Fruit fly (Drosophila melanogaster) whole organism, embryonic: ENCODE results near the gene CG14229.

ENCODE experiments used
- Adf1 ChIP-seq: fragments of 200-800 bp; sonication (Bioruptor generic); IDR thresholded peaks from 2 replicates; pipeline ENCODE4 v1.3.6; 2022; ENCODE audit warnings: missing biosample characterization, missing genetic modification characterization
- Atf6 ChIP-seq: fragments of 200-800 bp; sonication (Bioruptor generic); IDR thresholded peaks from 2 replicates; pipeline ENCODE4 v1.3.6; 2022; ENCODE audit warnings: missing biosample characterization, missing genetic modification characterization
- Bdp1 ChIP-seq: fragments of 200-800 bp; sonication (Bioruptor generic); optimal IDR thresholded peaks from 3 replicates; lab custom pipeline; 2016; ENCODE audit warnings: missing biosample characterization, missing genetic modification characterization
- Blimp-1 ChIP-seq: fragments of 200-800 bp; sonication (Bioruptor generic); optimal IDR thresholded peaks from 3 replicates; lab custom pipeline; 2018; ENCODE audit warnings: missing biosample characterization, missing genetic modification characterization, mild to moderate bottlenecking, moderate library complexity, missing genetic modification reagents
- BtbVII ChIP-seq: fragments of 200-800 bp; sonication (Bioruptor generic); optimal IDR thresholded peaks from 3 replicates; lab custom pipeline; 2017; ENCODE audit warnings: missing biosample characterization, mild to moderate bottlenecking, missing genetic modification characterization
- CG10565 ChIP-seq: fragments of 200-800 bp; sonication (Bioruptor generic); optimal IDR thresholded peaks from 3 replicates; lab custom pipeline; 2016; ENCODE audit warnings: missing biosample characterization, mild to moderate bottlenecking, missing genetic modification characterization
- CG11560 ChIP-seq: fragments of 200-800 bp; sonication (Bioruptor generic); IDR thresholded peaks from 3 replicates; pipeline ENCODE4 v1.3.6; 2022; ENCODE audit warnings: missing biosample characterization, missing genetic modification characterization
- CG11696 ChIP-seq: fragments of 200-800 bp; sonication (Bioruptor generic); IDR thresholded peaks from 2 replicates; pipeline ENCODE4 v1.3.6; 2022; ENCODE audit warnings: missing biosample characterization, missing genetic modification characterization
- CG13296 ChIP-seq: fragments of 200-800 bp; sonication (Bioruptor generic); optimal IDR thresholded peaks from 3 replicates; lab custom pipeline; 2018; ENCODE audit warnings: missing biosample characterization, mild to moderate bottlenecking, missing genetic modification characterization
- CG13424 ChIP-seq: fragments of 200-800 bp; sonication (Bioruptor generic); optimal IDR thresholded peaks from 2 replicates; lab custom pipeline; 2019; ENCODE audit warnings: missing biosample characterization, mild to moderate bottlenecking, missing genetic modification characterization, moderate library complexity
- CG14860 ChIP-seq: fragments of 200-800 bp; sonication (Bioruptor generic); IDR thresholded peaks from 3 replicates; pipeline ENCODE4 v1.3.6; 2022; ENCODE audit warnings: missing biosample characterization, missing genetic modification characterization; ENCODE audit not compliant: partially characterized antibody
- CG15269 ChIP-seq: fragments of 200-800 bp; sonication (Bioruptor generic); optimal IDR thresholded peaks from 2 replicates; lab custom pipeline; 2018; ENCODE audit warnings: missing biosample characterization, mild to moderate bottlenecking, missing genetic modification characterization, moderate library complexity
- CG17361 ChIP-seq: fragments of 200-800 bp; sonication (Bioruptor generic); IDR thresholded peaks from 3 replicates; pipeline ENCODE4 v1.3.6; 2022; ENCODE audit warnings: missing biosample characterization, missing genetic modification characterization
- CG17829 ChIP-seq: fragments of 200-800 bp; optimal IDR thresholded peaks from 2 replicates; lab custom pipeline; 2019; ENCODE audit warnings: missing biosample characterization, mild to moderate bottlenecking, missing genetic modification characterization, moderate library complexity
- CG18011 ChIP-seq: fragments of 200-800 bp; sonication (Bioruptor generic); optimal IDR thresholded peaks from 2 replicates; lab custom pipeline; 2017; ENCODE audit warnings: missing biosample characterization, missing genetic modification characterization, mild to moderate bottlenecking, moderate library complexity, missing genotype
- CG30403 ChIP-seq: fragments of 200-800 bp; sonication (Bioruptor generic); optimal IDR thresholded peaks from 3 replicates; lab custom pipeline; 2016; ENCODE audit warnings: missing biosample characterization, missing genetic modification characterization
- CG32772 ChIP-seq: fragments of 200-800 bp; sonication (Bioruptor generic); IDR thresholded peaks from 2 replicates; pipeline ENCODE4 v1.3.6; 2022; ENCODE audit warnings: missing biosample characterization, missing genetic modification characterization
- CG4617 ChIP-seq: fragments of 200-800 bp; sonication (Bioruptor generic); optimal IDR thresholded peaks from 3 replicates; lab custom pipeline; 2016; ENCODE audit warnings: missing biosample characterization, missing genetic modification characterization, borderline replicate concordance
- CG4707 ChIP-seq: fragments of 200-800 bp; sonication (Bioruptor generic); optimal IDR thresholded peaks from 2 replicates; lab custom pipeline; 2018; ENCODE audit warnings: missing biosample characterization, mild to moderate bottlenecking, missing genetic modification characterization, moderate library complexity
- CG6765 ChIP-seq: fragments of 200-800 bp; sonication (Bioruptor generic); optimal IDR thresholded peaks from 3 replicates; lab custom pipeline; 2017; ENCODE audit warnings: missing biosample characterization, mild to moderate bottlenecking, missing genetic modification characterization
- CG7271 ChIP-seq: fragments of 200-800 bp; sonication (Bioruptor generic); optimal IDR thresholded peaks from 2 replicates; lab custom pipeline; 2018; ENCODE audit warnings: missing biosample characterization, mild to moderate bottlenecking, missing genetic modification characterization, moderate library complexity
- CG8924 ChIP-seq: fragments of 200-800 bp; optimal IDR thresholded peaks from 3 replicates; lab custom pipeline; 2019; ENCODE audit warnings: missing biosample characterization, mild to moderate bottlenecking, missing genetic modification characterization, moderate library complexity
- CG9215 ChIP-seq: fragments of 200-800 bp; sonication (Bioruptor generic); IDR thresholded peaks from 2 replicates; pipeline ENCODE4 v1.3.6; 2022; ENCODE audit warnings: missing biosample characterization, missing genetic modification characterization
- E2f2 ChIP-seq: fragments of 200-800 bp; sonication (Bioruptor generic); IDR thresholded peaks from 2 replicates; pipeline ENCODE4 v1.3.6; 2022; ENCODE audit warnings: missing biosample characterization, missing genetic modification characterization
- Eip74EF ChIP-seq, 2 experiments: fragments of 200-800 bp in 1 of 2; fragments of >200 bp in 1 of 2; sonication (Bioruptor generic) in 1 of 2; optimal IDR thresholded peaks; 2 replicates each; lab custom pipeline; 2017 to 2019; ENCODE audit warnings: missing biosample characterization in 2 of 2, missing genetic modification characterization in 2 of 2, mild to moderate bottlenecking in 1 of 2, moderate library complexity in 1 of 2
- Hsf ChIP-seq: fragments of 200-800 bp; sonication (Bioruptor generic); optimal IDR thresholded peaks from 3 replicates; lab custom pipeline; 2016; ENCODE audit warnings: missing biosample characterization, missing genetic modification characterization
- Kr ChIP-seq: fragments of 200-800 bp; sonication (Bioruptor generic); optimal IDR thresholded peaks from 2 replicates; lab custom pipeline; 2017; ENCODE audit warnings: missing biosample characterization, mild to moderate bottlenecking, missing genetic modification characterization
- Med ChIP-seq: fragments of 200-800 bp; sonication (Bioruptor generic); peaks from one replicate; lab custom pipeline; 2016; ENCODE audit warnings: missing biosample characterization, missing genetic modification characterization, mild to moderate bottlenecking, inconsistent platforms, moderate library complexity
- Mrtf ChIP-seq: fragments of 200-800 bp; sonication (Bioruptor generic); IDR thresholded peaks from 3 replicates; pipeline ENCODE4 v1.3.6; 2022; ENCODE audit warnings: missing biosample characterization, missing genetic modification characterization
- Myb ChIP-seq: fragments of 200-800 bp; sonication (Bioruptor generic); optimal IDR thresholded peaks from 2 replicates; lab custom pipeline; 2016; ENCODE audit warnings: missing biosample characterization, missing genetic modification characterization
- NC2α ChIP-seq: fragments of 200-800 bp; sonication (Bioruptor generic); optimal IDR thresholded peaks from 2 replicates; lab custom pipeline; 2016; ENCODE audit warnings: missing biosample characterization, missing genetic modification characterization
- Nf-YC ChIP-seq: fragments of 200-800 bp; optimal IDR thresholded peaks from 3 replicates; lab custom pipeline; 2019; ENCODE audit warnings: missing biosample characterization, mild to moderate bottlenecking, missing genetic modification characterization, moderate library complexity
- Sin3A ChIP-seq: fragments of >200 bp; optimal IDR thresholded peaks from 2 replicates; lab custom pipeline; 2018
- Vsx1 ChIP-seq: fragments of 200-800 bp; sonication (Bioruptor generic); optimal IDR thresholded peaks from 2 replicates; lab custom pipeline; 2017; ENCODE audit warnings: missing biosample characterization, mild to moderate bottlenecking, missing genetic modification characterization, missing genetic modification reagents
- cg ChIP-seq: fragments of 200-800 bp; sonication (Bioruptor generic); optimal IDR thresholded peaks from 3 replicates; lab custom pipeline; 2019; ENCODE audit warnings: missing biosample characterization, mild to moderate bottlenecking, missing genetic modification characterization, moderate library complexity
- dmrt99B ChIP-seq: fragments of 200-800 bp; sonication (Bioruptor generic); optimal IDR thresholded peaks from 2 replicates; lab custom pipeline; 2018; ENCODE audit warnings: missing biosample characterization, mild to moderate bottlenecking, missing genetic modification characterization, moderate library complexity
- ems ChIP-seq: fragments of 200-800 bp; sonication (Bioruptor generic); optimal IDR thresholded peaks from 3 replicates; lab custom pipeline; 2016; ENCODE audit warnings: missing biosample characterization, missing genetic modification characterization
- fru ChIP-seq: fragments of >200 bp; optimal IDR thresholded peaks from 2 replicates; lab custom pipeline; 2017
- fu2 ChIP-seq: fragments of 200-800 bp; sonication (Bioruptor generic); optimal IDR thresholded peaks from 2 replicates; lab custom pipeline; 2016; ENCODE audit warnings: missing biosample characterization, missing genetic modification characterization
- gem ChIP-seq: fragments of 200-800 bp; sonication (Bioruptor generic); optimal IDR thresholded peaks from 2 replicates; lab custom pipeline; 2019; ENCODE audit warnings: missing biosample characterization, mild to moderate bottlenecking, missing genetic modification characterization, moderate library complexity
- gt ChIP-seq: fragments of 200-800 bp; sonication (Bioruptor generic); IDR thresholded peaks from 2 replicates; pipeline ENCODE4 v1.3.6; 2022; ENCODE audit warnings: missing biosample characterization, missing genetic modification characterization
- ham ChIP-seq: fragments of 200-800 bp; sonication (Bioruptor generic); IDR thresholded peaks from 2 replicates; pipeline ENCODE4 v1.3.6; 2022; ENCODE audit warnings: missing biosample characterization, missing genetic modification characterization
- her ChIP-seq: fragments of 200-800 bp; sonication (Bioruptor generic); optimal IDR thresholded peaks from 2 replicates; lab custom pipeline; 2016; ENCODE audit warnings: missing biosample characterization, missing genetic modification characterization
- jigr1 ChIP-seq: fragments of 200-800 bp; sonication (Bioruptor generic); IDR thresholded peaks from 3 replicates; pipeline ENCODE4 v1.3.6; 2022; ENCODE audit warnings: missing biosample characterization, missing genetic modification characterization
- pita ChIP-seq: fragments of 200-800 bp; sonication (Bioruptor generic); optimal IDR thresholded peaks from 2 replicates; lab custom pipeline; 2017; ENCODE audit warnings: missing biosample characterization, mild to moderate bottlenecking, missing genetic modification characterization
- ssp ChIP-seq: fragments of 200-800 bp; sonication (Bioruptor generic); IDR thresholded peaks from 2 replicates; pipeline ENCODE4 v1.3.6; 2022; ENCODE audit warnings: missing biosample characterization, missing genetic modification characterization
- stc ChIP-seq: fragments of 200-800 bp; sonication (Bioruptor generic); IDR thresholded peaks from 2 replicates; pipeline ENCODE4 v1.3.6; 2022; ENCODE audit warnings: missing biosample characterization, missing genetic modification characterization
- twi ChIP-seq: fragments of 200-800 bp; optimal IDR thresholded peaks from 2 replicates; lab custom pipeline; 2019; ENCODE audit warnings: missing biosample characterization, mild to moderate bottlenecking, missing genetic modification characterization, moderate library complexity
- tx ChIP-seq: fragments of 200-800 bp; sonication (Bioruptor generic); optimal IDR thresholded peaks from 2 replicates; lab custom pipeline; 2016; ENCODE audit warnings: missing biosample characterization, missing genetic modification characterization
- zen2 ChIP-seq: fragments of 200-800 bp; sonication (Bioruptor generic); IDR thresholded peaks from 3 replicates; pipeline ENCODE4 v1.3.6; 2022; ENCODE audit warnings: missing biosample characterization, missing genetic modification characterization; ENCODE audit not compliant: partially characterized antibody
- zfh2 ChIP-seq: fragments of 200-800 bp; sonication (Bioruptor generic); optimal IDR thresholded peaks from 2 replicates; lab custom pipeline; 2016; ENCODE audit warnings: missing biosample characterization, missing genetic modification characterization

The CG14229 gene

DNA sequence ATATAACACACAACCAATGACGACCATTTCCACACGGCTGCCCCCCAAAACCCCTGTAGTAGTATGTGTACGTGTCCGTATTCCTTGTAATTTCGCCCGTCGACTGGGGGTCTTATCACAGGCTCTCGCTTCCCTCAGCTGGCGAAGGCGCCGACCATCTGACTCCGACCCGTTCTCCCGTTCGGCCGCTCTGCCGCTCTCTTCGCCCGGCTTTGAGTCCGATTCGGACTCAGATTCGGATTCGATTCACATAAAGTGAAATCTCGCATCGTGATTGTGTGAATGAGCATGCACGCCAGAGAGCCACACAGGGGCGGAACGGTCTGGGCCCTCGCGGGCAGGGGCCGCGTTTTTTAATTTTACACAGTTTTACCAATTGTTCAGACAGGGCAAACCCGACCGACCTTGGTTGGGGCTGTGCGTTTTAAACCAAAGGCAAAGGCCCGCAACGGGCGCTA, 29.3 kb downstream of the CG14229 start (continued):
- TF ChIP-seq pita (GFP tag; lab: Kevin White, UChicago) (no peak), CG17361 (GFP tag; lab: Robert Waterston, UW) (no peak), cg (GFP tag; lab: Kevin White, UChicago) (peak; percentile 65), Adf1 (peak; percentile 67), CG18011 (GFP tag; lab: Kevin White, UChicago) (no peak), CG13424 (tag; lab: Kevin White, UChicago) (peak; percentile 23), Eip74EF (GFP tag; optimal IDR thresholded peaks at IDR 0.05; lab: Kevin White, UChicago) (no peak), E2f2 (peak; percentile 20; the same call in 1 of the 2 replicates), CG11696 (GFP tag; lab: Robert Waterston, UW) (no peak), Med (peak; percentile 92), Myb (GFP tag; lab: Kevin White, UChicago) (no peak), Bdp1 (no peak), Mrtf (peak; percentile 47; the same call in 2 of the 3 replicates), CG30403 (peak; percentile 30), CG8924 (tag; lab: Kevin White, UChicago) (no peak), gem (peak; percentile 23), CG4617 (GFP tag; lab: Kevin White, UChicago) (no peak), ems (peak; percentile 24), Vsx1 (GFP tag; lab: Kevin White, UChicago) (no peak), tx (GFP tag; lab: Kevin White, UChicago) (no peak), Nf-YC (no peak), twi (tag; lab: Kevin White, UChicago) (no peak), her (GFP tag; lab: Kevin White, UChicago) (no peak), jigr1 (GFP tag; lab: Robert Waterston, UW) (no peak), stc (no peak), CG10565 (GFP tag; lab: Kevin White, UChicago) (no peak), Kr (GFP tag; lab: Kevin White, UChicago) (no peak), ssp (GFP tag; lab: Robert Waterston, UW) (0 out of 2 replicates have a peak, but pooled peaks have one; percentile 18), dmrt99B (peak; percentile 9), zfh2 (peak; percentile 40), CG6765 (GFP tag; lab: Kevin White, UChicago) (no peak), Atf6 (GFP tag; lab: Robert Waterston, UW) (peak; percentile 25; the same call in 1 of the 2 replicates), zen2 (no peak), CG32772 (GFP tag; lab: Robert Waterston, UW) (peak; percentile 53; the same call in 1 of the 2 replicates), CG11560 (tag; lab: Robert Waterston, UW) (0 out of 3 replicates have a peak, but pooled peaks have one; percentile 43), CG17829 (tag; lab: Kevin White, UChicago) (no peak), Sin3A (lab: Kevin White, UChicago) (no peak), fru (lab: Kevin White, UChicago) (no peak), fu2 (no peak), CG15269 (tag; lab: Kevin White, UChicago) (peak; percentile 11), ham (GFP tag; lab: Robert Waterston, UW) (no peak), BtbVII (no peak), NC2α (no peak), CG7271 (no peak), Blimp-1 (peak; percentile 10), gt (GFP tag; lab: Robert Waterston, UW) (no peak), Hsf (GFP tag; lab: Kevin White, UChicago) (peak; percentile 22), CG13296 (GFP tag; lab: Kevin White, UChicago) (no peak), CG4707 (no peak), CG9215 (GFP tag; lab: Robert Waterston, UW) (peak; percentile 62), CG14860 (GFP tag; lab: Robert Waterston, UW) (0 out of 3 replicates have a peak, but pooled peaks have one; percentile 30)
